Fruit fly (Drosophila melanogaster): ENCODE measurements around the gene kst.
A peak's percentile ranks its signal among the peaks of the same experiment; 100 is the strongest.

kst gene

dm6 chr3L:3306515-3306914, 30.1 kb upstream of the kst start (continued):
- TF ChIP-seq mirr (GFP tag; optimal IDR thresholded peaks at IDR 0.05) (peak; percentile 62), Hsf (GFP tag; optimal IDR thresholded peaks at IDR 0.05) (no peak), Camta (GFP tag; optimal IDR thresholded peaks at IDR 0.05) (no peak), HHEX (GFP tag; optimal IDR thresholded peaks at IDR 0.05) (peak; percentile 7), CG18599 (GFP tag; optimal IDR thresholded peaks at IDR 0.05) (peak; percentile 43), Asciz (GFP tag; optimal IDR thresholded peaks at IDR 0.05) (peak; percentile 7), vnd (GFP tag; IDR thresholded peaks at IDR 0.05; ENCODE audit: partially characterized antibody) (0 out of 3 replicates have a peak, but pooled peaks have one; percentile 40), chm (GFP tag; IDR thresholded peaks at IDR 0.05) (0 out of 2 replicates have a peak, but pooled peaks have one; percentile 18)

- TF ChIP-seq Med (GFP tag): peak; percentile 65
- no peak for TF ChIP-seq CG3065 (GFP tag; optimal IDR thresholded peaks at IDR 0.05)
- TF ChIP-seq pros (GFP tag; optimal IDR thresholded peaks at IDR 0.05): no peak
- TF ChIP-seq CG7372 (GFP tag; IDR thresholded peaks at IDR 0.05): no peak
- no peak for TF ChIP-seq tup (GFP tag; optimal IDR thresholded peaks at IDR 0.05)
- TF ChIP-seq CG10959 (GFP tag; IDR thresholded peaks at IDR 0.05): no peak
- no peak for TF ChIP-seq CG3838 (GFP tag; optimal IDR thresholded peaks at IDR 0.05)
- peak; percentile 52 for TF ChIP-seq vvl (GFP tag; IDR thresholded peaks at IDR 0.05)
- peak; percentile 10 for TF ChIP-seq HHEX (GFP tag; optimal IDR thresholded peaks at IDR 0.05)
- no peak for TF ChIP-seq chn (GFP tag; optimal IDR thresholded peaks at IDR 0.05)
- TF ChIP-seq CG6765 (GFP tag; optimal IDR thresholded peaks at IDR 0.05): no peak
- TF ChIP-seq sqz (GFP tag; optimal IDR thresholded peaks at IDR 0.05): no peak
- TF ChIP-seq CG7987 (GFP tag; optimal IDR thresholded peaks at IDR 0.05): no peak
- no peak for TF ChIP-seq CG4424 (GFP tag; optimal IDR thresholded peaks at IDR 0.05)
- no peak for TF ChIP-seq sc (optimal IDR thresholded peaks at IDR 0.05)
- no peak for TF ChIP-seq sc (GFP tag; optimal IDR thresholded peaks at IDR 0.05)
- TF ChIP-seq prd (optimal IDR thresholded peaks at IDR 0.05): no peak
- TF ChIP-seq prd (GFP tag; IDR thresholded peaks at IDR 0.05): no peak
- peak; percentile 32; the same call in 1 of the 2 replicates for TF ChIP-seq bbx (GFP tag; IDR thresholded peaks at IDR 0.05; ENCODE audit: partially characterized antibody)
- peak; percentile 27 for TF ChIP-seq Nf-YC (tag; optimal IDR thresholded peaks at IDR 0.05)
- no peak for TF ChIP-seq CG10321 (GFP tag; IDR thresholded peaks at IDR 0.05)
- no peak for TF ChIP-seq CG11723 (GFP tag; optimal IDR thresholded peaks at IDR 0.05)
- TF ChIP-seq CG2199 (GFP tag; IDR thresholded peaks at IDR 0.05): 0 out of 3 replicates have a peak, but pooled peaks have one; percentile 19
- TF ChIP-seq sens (GFP tag): no peak
- TF ChIP-seq dimm (GFP tag; IDR thresholded peaks at IDR 0.05): no peak
- no peak for TF ChIP-seq caup (GFP tag; optimal IDR thresholded peaks at IDR 0.05; ENCODE audit: severe bottlenecking)
- no peak for TF ChIP-seq hbn (GFP tag; IDR thresholded peaks at IDR 0.05; ENCODE audit: partially characterized antibody)
- no peak for TF ChIP-seq ham (GFP tag; IDR thresholded peaks at IDR 0.05)
- peak; percentile 5 for TF ChIP-seq zen (tag; optimal IDR thresholded peaks at IDR 0.05)
- no peak for TF ChIP-seq ato (GFP tag; IDR thresholded peaks at IDR 0.05; ENCODE audit: partially characterized antibody)
- peak; percentile 17; the same call in 1 of the 2 replicates for TF ChIP-seq Ptx1 (GFP tag; IDR thresholded peaks at IDR 0.05)
- no peak for TF ChIP-seq Adf1 (GFP tag; IDR thresholded peaks at IDR 0.05)
- no peak for TF ChIP-seq CG13287 (GFP tag; IDR thresholded peaks at IDR 0.05; ENCODE audit: partially characterized antibody)
- no peak for TF ChIP-seq schlank (tag; optimal IDR thresholded peaks at IDR 0.05)
- TF ChIP-seq CG7928 (GFP tag; optimal IDR thresholded peaks at IDR 0.05): no peak
- TF ChIP-seq E2f2 (GFP tag; IDR thresholded peaks at IDR 0.05): 0 out of 2 replicates have a peak, but pooled peaks have one; percentile 6
- TF ChIP-seq Bgb (GFP tag; IDR thresholded peaks at IDR 0.05; ENCODE audit: partially characterized antibody): 0 out of 2 replicates have a peak, but pooled peaks have one; percentile 12
- no peak for TF ChIP-seq nau (GFP tag; optimal IDR thresholded peaks at IDR 0.05)
- TF ChIP-seq CTCF (GFP tag; optimal IDR thresholded peaks at IDR 0.05): no peak
- no peak for TF ChIP-seq MBD-R2 (GFP tag; IDR thresholded peaks at IDR 0.05)
- no peak for TF ChIP-seq CG13296 (GFP tag; optimal IDR thresholded peaks at IDR 0.05)
- TF ChIP-seq stwl (tag; optimal IDR thresholded peaks at IDR 0.05): no peak
- TF ChIP-seq lab (GFP tag; optimal IDR thresholded peaks at IDR 0.05): peak; percentile 35
Observed at dm6 chr3L:3307593-3307992, 29.1 kb upstream of the kst start.
